Worm (Caenorhabditis elegans): ENCODE data around the gene T10D4.6.

ce11 chrII:3113934-3114333 lies 5.2 kb upstream of the T10D4.6 start, which contains the start of gene clec-123:
- no peak for TF ChIP-seq nhr-237 (tag; optimal IDR thresholded peaks at IDR 0.05)
- TF ChIP-seq pha-4 (tag; optimal IDR thresholded peaks at IDR 0.05): no peak
- TF ChIP-seq nhr-25 (tag; optimal IDR thresholded peaks at IDR 0.05): no peak
- TF ChIP-seq snpc-4 (tag; optimal IDR thresholded peaks at IDR 0.05): no peak
- no peak for TF ChIP-seq ceh-16 (tag; optimal IDR thresholded peaks at IDR 0.05)
- no peak for TF ChIP-seq egl-27 (tag; optimal IDR thresholded peaks at IDR 0.05)
- TF ChIP-seq elt-2 (tag; optimal IDR thresholded peaks at IDR 0.05): no peak
- TF ChIP-seq lin-39 (tag; optimal IDR thresholded peaks at IDR 0.05): no peak
- no peak for TF ChIP-seq unc-62 (GFP tag; optimal IDR thresholded peaks at IDR 0.05)
- TF ChIP-seq lsy-12 (tag; optimal IDR thresholded peaks at IDR 0.05): no peak
- TF ChIP-seq mml-1 (tag; optimal IDR thresholded peaks at IDR 0.05): no peak
- no peak for TF ChIP-seq unc-39 (tag; optimal IDR thresholded peaks at IDR 0.05)
- no peak for TF ChIP-seq ama-1 (optimal IDR thresholded peaks at IDR 0.05)
- TF ChIP-seq aly-2 (tag; optimal IDR thresholded peaks at IDR 0.05): no peak
